Fruit fly (Drosophila melanogaster) whole organism, prepupa: ENCODE data around the gene Mekk1.

Experiments used
- CG32006 ChIP-seq: fragments of 200-800 bp; sonication (Bioruptor generic); optimal IDR thresholded peaks from 3 replicates; lab custom pipeline; 2017; ENCODE audit warnings: missing biosample characterization, mild to moderate bottlenecking, missing genetic modification characterization
- cyc ChIP-seq: fragments of 200-800 bp; sonication (Bioruptor generic); optimal IDR thresholded peaks from 3 replicates; lab custom pipeline; 2016; ENCODE audit warnings: missing biosample characterization, missing genetic modification characterization

DNA sequence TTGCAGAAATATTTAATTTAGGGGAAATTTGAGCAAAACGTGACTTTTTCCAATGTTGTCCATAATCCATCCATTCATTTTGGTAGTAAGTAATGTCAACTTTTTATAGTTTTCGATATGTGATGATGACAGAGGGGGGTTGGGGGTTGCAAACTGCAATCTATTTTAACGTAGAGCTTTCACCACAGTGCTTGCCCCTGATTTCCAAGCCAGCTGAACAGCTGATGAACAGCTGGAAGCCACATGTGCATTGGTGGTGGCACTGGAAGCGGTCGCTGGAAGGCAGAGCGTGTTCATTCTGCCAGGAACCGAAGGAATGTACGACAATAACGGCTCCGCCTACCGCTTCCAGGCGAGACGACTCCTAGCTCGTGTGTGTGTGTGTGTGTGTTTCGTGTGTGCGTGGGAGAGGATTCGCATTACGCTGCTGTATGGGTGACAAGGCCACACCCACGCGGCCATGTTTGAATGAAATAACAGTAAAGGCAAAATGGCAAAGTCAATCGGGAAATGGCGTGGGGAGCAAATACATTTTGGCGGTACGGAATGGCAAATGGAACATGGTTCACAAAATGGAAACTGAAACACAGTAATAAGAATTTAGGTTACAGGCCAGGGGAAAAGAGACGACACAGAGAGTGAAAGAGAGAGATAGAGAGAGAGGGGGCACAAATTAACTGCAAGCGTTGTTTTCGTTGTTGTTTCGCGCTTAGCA lies 44.4 kb downstream of the Mekk1 start:
- TF ChIP-seq CG32006 = no peak
- no peak for TF ChIP-seq cyc
